Fruit fly (Drosophila melanogaster): ENCODE results near the gene CG13723.

Gene CG13723

dm6 chr3L:17219299-17219698, 44.9 kb upstream of the CG13723 start (continued):
- TF ChIP-seq Asciz (GFP tag; optimal IDR thresholded peaks at IDR 0.05) (no peak), CG12104 (GFP tag; optimal IDR thresholded peaks at IDR 0.05) (no peak), CG8388 (GFP tag; optimal IDR thresholded peaks at IDR 0.05) (no peak), CG2712 (tag; optimal IDR thresholded peaks at IDR 0.05) (peak; percentile 26), CG11723 (GFP tag; optimal IDR thresholded peaks at IDR 0.05) (no peak), Sox100B (GFP tag; optimal IDR thresholded peaks at IDR 0.05) (no peak), eyg (GFP tag; optimal IDR thresholded peaks at IDR 0.05) (no peak), CG30403 (GFP tag; optimal IDR thresholded peaks at IDR 0.05) (peak; percentile 17), tgo (GFP tag; IDR thresholded peaks at IDR 0.05) (no peak), esg (GFP tag; conservative IDR thresholded peaks at IDR 0.05) (no peak), bbx (GFP tag; IDR thresholded peaks at IDR 0.05; ENCODE audit: partially characterized antibody) (no peak), sc (optimal IDR thresholded peaks at IDR 0.05) (no peak), sc (GFP tag; optimal IDR thresholded peaks at IDR 0.05) (no peak), her (GFP tag; optimal IDR thresholded peaks at IDR 0.05) (no peak), gsb (GFP tag; IDR thresholded peaks at IDR 0.05) (no peak), Hey (tag; optimal IDR thresholded peaks at IDR 0.05) (no peak), slou (GFP tag; optimal IDR thresholded peaks at IDR 0.05) (no peak), CG17186 (GFP tag; optimal IDR thresholded peaks at IDR 0.05) (no peak), Lim3 (GFP tag; IDR thresholded peaks at IDR 0.05) (no peak), nerfin-2 (GFP tag; IDR thresholded peaks at IDR 0.05; ENCODE audit: partially characterized antibody) (no peak), lbe (GFP tag; optimal IDR thresholded peaks at IDR 0.05) (no peak)

dm6 chr3L:17226330-17226729, 37.9 kb upstream of the CG13723 start:
- TF ChIP-seq CG17829 (tag; optimal IDR thresholded peaks at IDR 0.05): peak; percentile 8
- TF ChIP-seq NfI (GFP tag; optimal IDR thresholded peaks at IDR 0.05): no peak
- peak; percentile 71 for TF ChIP-seq CG11504 (tag; optimal IDR thresholded peaks at IDR 0.05)
- TF ChIP-seq lab (GFP tag; optimal IDR thresholded peaks at IDR 0.05): peak; percentile 67
- no peak for TF ChIP-seq CG1603 (tag; optimal IDR thresholded peaks at IDR 0.05)
- no peak for TF ChIP-seq yki (optimal IDR thresholded peaks at IDR 0.05)
- TF ChIP-seq CG6654 (GFP tag; optimal IDR thresholded peaks at IDR 0.05): peak; percentile 8
- peak; percentile 55 for TF ChIP-seq fd96Cb (tag; optimal IDR thresholded peaks at IDR 0.05)
- peak; percentile 59 for TF ChIP-seq CG18599 (GFP tag; optimal IDR thresholded peaks at IDR 0.05)
- TF ChIP-seq Asciz (GFP tag; optimal IDR thresholded peaks at IDR 0.05): peak; percentile 28
- peak; percentile 31 for TF ChIP-seq gem (tag; optimal IDR thresholded peaks at IDR 0.05)
- TF ChIP-seq D19A (tag; optimal IDR thresholded peaks at IDR 0.05): peak; percentile 62
- TF ChIP-seq Sox100B (GFP tag; optimal IDR thresholded peaks at IDR 0.05): peak; percentile 48
- TF ChIP-seq Bteb2 (GFP tag; optimal IDR thresholded peaks at IDR 0.05): no peak
- TF ChIP-seq CG10267 (tag; optimal IDR thresholded peaks at IDR 0.05): peak; percentile 18
- no peak for TF ChIP-seq Sry-β (GFP tag; optimal IDR thresholded peaks at IDR 0.05)
- no peak for TF ChIP-seq CG2120 (GFP tag; optimal IDR thresholded peaks at IDR 0.05)
- TF ChIP-seq CG31441 (GFP tag; IDR thresholded peaks at IDR 0.05): peak; percentile 45; the same call in 1 of the 2 replicates
- TF ChIP-seq CG8281 (tag; optimal IDR thresholded peaks at IDR 0.05): no peak
- no peak for TF ChIP-seq D (optimal IDR thresholded peaks at IDR 0.05)
- peak; percentile 43 for TF ChIP-seq D (GFP tag; optimal IDR thresholded peaks at IDR 0.05)
- TF ChIP-seq CG10979 (tag; optimal IDR thresholded peaks at IDR 0.05): peak; percentile 46
- TF ChIP-seq Sry-δ (GFP tag; optimal IDR thresholded peaks at IDR 0.05): no peak
- TF ChIP-seq CG6254 (GFP tag; optimal IDR thresholded peaks at IDR 0.05): peak; percentile 34
- TF ChIP-seq CG18262 (tag; optimal IDR thresholded peaks at IDR 0.05): peak; percentile 36
- peak; percentile 44 for TF ChIP-seq CG14710 (tag; optimal IDR thresholded peaks at IDR 0.05)
- TF ChIP-seq dmrt99B (tag; optimal IDR thresholded peaks at IDR 0.05): peak; percentile 63
- TF ChIP-seq phol (tag; optimal IDR thresholded peaks at IDR 0.05): peak; percentile 29
- TF ChIP-seq CG2712 (tag; optimal IDR thresholded peaks at IDR 0.05): peak; percentile 41
- peak; percentile 72 for TF ChIP-seq Blimp-1 (GFP tag; optimal IDR thresholded peaks at IDR 0.05)
- no peak for TF ChIP-seq CG17802 (tag; optimal IDR thresholded peaks at IDR 0.05)
